Worm (Caenorhabditis elegans) whole organism, L1 larva: ENCODE results near the gene sluh-7.

ENCODE experiments used
- C04F5.9 ChIP-seq: sonication (generic microtip); optimal IDR thresholded peaks from 2 replicates; lab custom pipeline; 2016; ENCODE audit warnings: missing genetic modification characterization, missing compliant biosample characterization
- C34B4.2 ChIP-seq: sonication (generic microtip); optimal IDR thresholded peaks from 2 replicates; lab custom pipeline; 2017; ENCODE audit warnings: mild to moderate bottlenecking, missing genetic modification characterization, missing compliant biosample characterization
- F16B12.6 ChIP-seq: fragments of 150-350 bp; optimal IDR thresholded peaks from 2 replicates; lab custom pipeline; 2014; ENCODE audit warnings: missing biosample characterization, missing genetic modification characterization
- Y116A8C.19 ChIP-seq: sonication (generic microtip); optimal IDR thresholded peaks from 2 replicates; lab custom pipeline; 2016; ENCODE audit warnings: missing compliant biosample characterization, missing genetic modification characterization, borderline replicate concordance
- aly-2 ChIP-seq: fragments of 150-350 bp; optimal IDR thresholded peaks from 2 replicates; lab custom pipeline; 2014; ENCODE audit warnings: missing biosample characterization, missing genetic modification characterization
- ama-1 ChIP-seq: fragments of 150-350 bp; optimal IDR thresholded peaks from 2 replicates; lab custom pipeline; 2014
- blmp-1 ChIP-seq: fragments of 150-350 bp; optimal IDR thresholded peaks from 2 replicates; lab custom pipeline; 2014; ENCODE audit warnings: missing biosample characterization, missing genetic modification characterization
- ceh-8 ChIP-seq: fragments of 200-800 bp; sonication (Bioruptor generic); optimal IDR thresholded peaks from 2 replicates; lab custom pipeline; 2018; ENCODE audit warnings: mild to moderate bottlenecking, missing genetic modification characterization, moderate library complexity, missing compliant biosample characterization
- ceh-88 ChIP-seq: fragments of 200-800 bp; sonication (Bioruptor generic); IDR thresholded peaks from 2 replicates; pipeline ENCODE4 v1.3.6; 2022; ENCODE audit warnings: missing genetic modification characterization, missing compliant biosample characterization
- ces-1 ChIP-seq: fragments of 150-350 bp; optimal IDR thresholded peaks from 2 replicates; lab custom pipeline; 2014; ENCODE audit warnings: missing biosample characterization, missing genetic modification reagents, missing genetic modification characterization
- dpl-1 ChIP-seq, 3 experiments: fragments of 150-350 bp in 2 of 3; sonication (generic microtip) in 1 of 3; optimal IDR thresholded peaks; 2 replicates each; lab custom pipeline; 2014 to 2017; ENCODE audit warnings: missing biosample characterization in 3 of 3, missing genetic modification characterization in 3 of 3, missing genetic modification reagents in 3 of 3
- efl-1 ChIP-seq, 4 experiments: fragments of 150-350 bp; optimal IDR thresholded peaks in 3 of 4; peaks in 1 of 4; 1 replicate in 1 of 4; 2 replicates in 3 of 4; lab custom pipeline; 2014; ENCODE audit warnings: missing biosample characterization in 2 of 4, missing genetic modification characterization in 2 of 4, missing genetic modification reagents in 2 of 4
- efl-3 ChIP-seq: fragments of 200-800 bp; sonication (Bioruptor generic); optimal IDR thresholded peaks from 2 replicates; lab custom pipeline; 2018; ENCODE audit warnings: mild to moderate bottlenecking, missing genetic modification characterization, missing compliant biosample characterization
- egl-13 ChIP-seq: sonication (generic microtip); optimal IDR thresholded peaks from 2 replicates; lab custom pipeline; 2016; ENCODE audit warnings: missing genotype, missing genetic modification reagents, missing genetic modification characterization, missing compliant biosample characterization
- elt-2 ChIP-seq: sonication (generic microtip); optimal IDR thresholded peaks from 2 replicates; lab custom pipeline; 2016; ENCODE audit warnings: missing genetic modification characterization, mild to moderate bottlenecking, inconsistent platforms, missing compliant biosample characterization, missing genetic modification reagents
- elt-3 ChIP-seq, 6 experiments: fragments of 150-350 bp in 1 of 6; sonication (generic microtip); optimal IDR thresholded peaks; 2 replicates each; lab custom pipeline; 2017 to 2018; ENCODE audit warnings: missing biosample characterization in 6 of 6, missing genetic modification characterization in 6 of 6, inconsistent platforms in 1 of 6
- fkh-8 ChIP-seq: sonication (generic microtip); optimal IDR thresholded peaks from 2 replicates; lab custom pipeline; 2016; ENCODE audit warnings: mild to moderate bottlenecking, missing genetic modification characterization, missing compliant biosample characterization
- hlh-4 ChIP-seq: sonication (generic microtip); optimal IDR thresholded peaks from 2 replicates; lab custom pipeline; 2016; ENCODE audit warnings: mild to moderate bottlenecking, missing genetic modification characterization, missing compliant biosample characterization
- irx-1 ChIP-seq: sonication (generic microtip); optimal IDR thresholded peaks from 2 replicates; lab custom pipeline; 2016; ENCODE audit warnings: missing genetic modification characterization, missing compliant biosample characterization
- isw-1 ChIP-seq: fragments of 200-800 bp; sonication (Bioruptor generic); IDR thresholded peaks from 2 replicates; pipeline ENCODE4 v1.3.6; 2022; ENCODE audit warnings: missing genetic modification characterization, missing compliant biosample characterization
- lin-13 ChIP-seq: fragments of 150-350 bp; optimal IDR thresholded peaks from 2 replicates; lab custom pipeline; 2014; ENCODE audit warnings: missing biosample characterization, missing genetic modification reagents, missing genetic modification characterization
- lin-14 ChIP-seq: fragments of 200-800 bp; sonication (Bioruptor generic); optimal IDR thresholded peaks from 2 replicates; lab custom pipeline; 2018; ENCODE audit warnings: mild to moderate bottlenecking, missing genetic modification characterization, moderate library complexity, missing compliant biosample characterization
- lin-15B ChIP-seq: fragments of 150-350 bp; sonication (generic microtip); optimal IDR thresholded peaks from 3 replicates; lab custom pipeline; 2014; ENCODE audit warnings: missing biosample characterization, missing genetic modification characterization
- lin-35 ChIP-seq, 2 experiments: fragments of 150-350 bp; optimal IDR thresholded peaks; 2 replicates each; lab custom pipeline; 2014; ENCODE audit warnings: missing biosample characterization in 2 of 2, missing genetic modification characterization in 2 of 2, missing genetic modification reagents in 2 of 2
- lin-39 ChIP-seq: fragments of 150-350 bp; optimal IDR thresholded peaks from 2 replicates; lab custom pipeline; 2014; ENCODE audit warnings: missing biosample characterization, missing genetic modification reagents, missing genetic modification characterization
- lir-3 ChIP-seq: sonication (generic microtip); optimal IDR thresholded peaks from 2 replicates; lab custom pipeline; 2016; ENCODE audit warnings: mild to moderate bottlenecking, missing genetic modification characterization, moderate library complexity, missing compliant biosample characterization; ENCODE audit not compliant: poor library complexity
- mab-9 ChIP-seq: fragments of 200-800 bp; sonication (Bioruptor generic); IDR thresholded peaks from 2 replicates; pipeline ENCODE4 v1.3.6; 2022; ENCODE audit warnings: missing genetic modification reagents, missing genetic modification characterization, missing compliant biosample characterization
- mdl-1 ChIP-seq, 2 experiments: fragments of 150-350 bp; optimal IDR thresholded peaks; 2 replicates each; lab custom pipeline; 2014 to 2017; ENCODE audit warnings: missing biosample characterization in 2 of 2, missing genetic modification characterization in 2 of 2, inconsistent platforms in 1 of 2
- mep-1 ChIP-seq: fragments of 150-350 bp; optimal IDR thresholded peaks from 2 replicates; lab custom pipeline; 2014; ENCODE audit warnings: missing biosample characterization, missing genetic modification characterization
- nhr-19 ChIP-seq: fragments of 200-800 bp; sonication (Bioruptor generic); conservative IDR thresholded peaks from 2 replicates; pipeline ENCODE4 v1.3.6; 2022; ENCODE audit warnings: missing genetic modification characterization, missing compliant biosample characterization
- nhr-20 ChIP-seq: sonication (generic microtip); optimal IDR thresholded peaks from 2 replicates; lab custom pipeline; 2016; ENCODE audit warnings: mild to moderate bottlenecking, missing genetic modification characterization, missing compliant biosample characterization
- nhr-47 ChIP-seq: sonication (generic microtip); optimal IDR thresholded peaks from 2 replicates; lab custom pipeline; 2016; ENCODE audit warnings: mild to moderate bottlenecking, missing genetic modification characterization, moderate library complexity, missing compliant biosample characterization
- nhr-71 ChIP-seq: sonication (generic microtip); optimal IDR thresholded peaks from 2 replicates; lab custom pipeline; 2016; ENCODE audit warnings: mild to moderate bottlenecking, missing genetic modification characterization, moderate library complexity, missing compliant biosample characterization
- nhr-85 ChIP-seq: sonication (generic microtip); peaks from one replicate; lab custom pipeline; 2016; ENCODE audit warnings: missing genetic modification characterization, inconsistent platforms, missing compliant biosample characterization
- nhr-90 ChIP-seq: sonication (generic microtip); optimal IDR thresholded peaks from 2 replicates; lab custom pipeline; 2016; ENCODE audit warnings: mild to moderate bottlenecking, missing genetic modification characterization, missing compliant biosample characterization; ENCODE audit not compliant: poor library complexity
- pax-3 ChIP-seq: fragments of 200-800 bp; sonication (Bioruptor generic); optimal IDR thresholded peaks from 2 replicates; lab custom pipeline; 2018; ENCODE audit warnings: mild to moderate bottlenecking, missing genetic modification characterization, moderate library complexity, missing compliant biosample characterization
- rnt-1 ChIP-seq: sonication (generic microtip); optimal IDR thresholded peaks from 2 replicates; lab custom pipeline; 2016; ENCODE audit warnings: mild to moderate bottlenecking, missing genetic modification characterization, moderate library complexity, missing compliant biosample characterization
- snu-23 ChIP-seq: sonication (generic microtip); optimal IDR thresholded peaks from 2 replicates; lab custom pipeline; 2016; ENCODE audit warnings: missing genetic modification characterization, missing compliant biosample characterization
- sox-4 ChIP-seq: sonication (generic microtip); optimal IDR thresholded peaks from 2 replicates; lab custom pipeline; 2016; ENCODE audit warnings: missing genetic modification characterization, missing compliant biosample characterization
- sup-37 ChIP-seq: fragments of 200-800 bp; sonication (Bioruptor generic); optimal IDR thresholded peaks from 2 replicates; lab custom pipeline; 2018; ENCODE audit warnings: mild to moderate bottlenecking, missing genetic modification characterization, missing compliant biosample characterization
- swsn-7 ChIP-seq: sonication (generic microtip); optimal IDR thresholded peaks from 2 replicates; lab custom pipeline; 2016; ENCODE audit warnings: missing genetic modification characterization, missing compliant biosample characterization
- unc-130 ChIP-seq: fragments of 150-350 bp; optimal IDR thresholded peaks from 2 replicates; lab custom pipeline; 2017; ENCODE audit warnings: missing biosample characterization, missing genetic modification characterization, inconsistent platforms
- unc-62 ChIP-seq: fragments of 150-350 bp; optimal IDR thresholded peaks from 2 replicates; lab custom pipeline; 2014; ENCODE audit warnings: missing biosample characterization, missing genetic modification reagents, missing genetic modification characterization
- unc-98 ChIP-seq: fragments of 200-800 bp; sonication (Bioruptor generic); IDR thresholded peaks from 2 replicates; pipeline ENCODE4 v1.3.6; 2022; ENCODE audit warnings: missing genetic modification characterization, missing compliant biosample characterization
- vab-15 ChIP-seq: sonication (generic microtip); optimal IDR thresholded peaks from 2 replicates; lab custom pipeline; 2017; ENCODE audit warnings: missing genotype, mild to moderate bottlenecking, missing genetic modification characterization, missing compliant biosample characterization
- xbp-1 ChIP-seq: sonication (generic microtip); optimal IDR thresholded peaks from 2 replicates; lab custom pipeline; 2016; ENCODE audit warnings: missing genetic modification characterization, missing compliant biosample characterization
- zip-4 ChIP-seq: fragments of 200-800 bp; sonication (Bioruptor generic); optimal IDR thresholded peaks from 2 replicates; lab custom pipeline; 2018; ENCODE audit warnings: mild to moderate bottlenecking, missing genetic modification characterization, moderate library complexity, missing compliant biosample characterization
- ztf-11 ChIP-seq, 2 experiments: sonication (generic microtip); optimal IDR thresholded peaks; 2 replicates each; lab custom pipeline; 2016 to 2017; ENCODE audit warnings: missing genetic modification characterization in 2 of 2, missing biosample characterization in 1 of 2, missing compliant biosample characterization in 1 of 2

sluh-7 gene

DNA sequence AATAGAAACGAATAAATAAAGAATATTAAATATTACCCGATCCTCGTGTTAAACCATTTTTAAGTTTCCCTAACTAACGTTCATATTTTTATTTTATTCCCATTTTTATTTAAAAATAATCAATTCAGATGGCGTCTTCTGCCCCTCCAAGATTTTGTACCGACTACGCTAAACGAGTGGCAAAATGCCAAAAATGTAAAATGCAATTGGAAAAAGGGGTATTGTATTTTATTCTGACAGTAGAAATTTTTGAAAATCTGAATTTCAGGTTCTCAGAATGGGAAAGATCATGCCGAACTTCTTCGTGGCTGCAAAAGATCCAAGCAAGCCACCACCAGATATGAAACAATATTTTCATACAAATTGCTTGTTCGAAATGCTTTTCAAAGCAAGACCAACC is 12.7 kb downstream of the sluh-7 start, which contains the start of gene K07C5.3:
Gene K07C5.3 (plus strand): TSS at position 129 of the 400 bp plus-strand sequence.
- TF ChIP-seq F16B12.6 (tag; lab: Kevin White, UChicago) (no peak), ces-1 (GFP tag; lab: Kevin White, UChicago) (no peak), vab-15 (tag; lab: Kevin White, UChicago) (no peak), unc-62 (GFP tag; lab: Kevin White, UChicago) (no peak), nhr-90 (tag; lab: Kevin White, UChicago) (no peak), egl-13 (tag; lab: Kevin White, UChicago) (no peak), hlh-4 (tag; lab: Kevin White, UChicago) (no peak), Y116A8C.19 (no peak), fkh-8 (tag; lab: Kevin White, UChicago) (no peak), nhr-71 (tag; lab: Kevin White, UChicago) (no peak), snu-23 (GFP tag; lab: Kevin White, UChicago) (no peak), mab-9 (no peak)

DNA sequence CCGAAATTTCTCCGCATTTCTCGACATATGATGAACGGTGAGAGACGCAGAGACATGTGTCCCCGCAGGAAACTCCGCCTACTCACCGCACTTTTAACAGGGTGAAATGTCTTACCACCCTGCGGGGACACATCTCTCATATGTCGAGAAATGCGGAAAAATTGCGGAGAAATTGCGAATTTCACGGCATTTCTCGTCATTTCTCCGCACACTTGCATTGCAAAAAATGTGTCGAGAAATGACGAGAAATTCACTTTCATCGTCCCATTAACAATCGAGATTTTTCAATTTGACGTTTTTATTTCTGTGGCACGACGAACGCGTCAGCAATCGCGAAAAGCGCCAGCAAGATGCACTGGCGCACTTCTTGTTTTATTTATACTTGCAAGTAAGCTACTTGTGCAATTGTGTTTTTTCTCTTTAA is 13.7 kb downstream of the sluh-7 start, which contains the start of gene K07C5.13:
Gene K07C5.13 (plus strand): TSS at position 151 of the 424 bp plus-strand sequence.
- TF ChIP-seq nhr-90 (tag; lab: Kevin White, UChicago) (peak; percentile 81), blmp-1 (tag; lab: Kevin White, UChicago) (peak; percentile 61), efl-1 (optimal IDR thresholded peaks at IDR 0.05; lab: Kevin White, UChicago) (peak; percentile 64 to 72), efl-1 (GFP tag; optimal IDR thresholded peaks at IDR 0.05 in 1 of 2; lab: Kevin White, UChicago) (peak; percentile 57 to 97), aly-2 (tag; lab: Kevin White, UChicago) (peak; percentile 31), irx-1 (tag; lab: Kevin White, UChicago) (peak; percentile 79), sup-37 (GFP tag; lab: Kevin White, UChicago) (peak; percentile 47), mep-1 (tag; lab: Kevin White, UChicago) (peak; percentile 16), C04F5.9 (tag; lab: Kevin White, UChicago) (peak; percentile 17), mdl-1 (tag; optimal IDR thresholded peaks at IDR 0.05; lab: Kevin White, UChicago) (peak in 1 of 2 experiments; percentile 18), isw-1 (peak; percentile 74), pax-3 (tag; lab: Kevin White, UChicago) (peak; percentile 51), fkh-8 (tag; lab: Kevin White, UChicago) (peak; percentile 24), rnt-1 (tag; lab: Kevin White, UChicago) (peak; percentile 85), unc-98 (peak; percentile 73), nhr-47 (peak; percentile 87), nhr-19 (GFP tag; lab: Robert Waterston, UW) (peak; percentile 86), nhr-85 (tag; lab: Kevin White, UChicago) (peak; percentile 85), nhr-71 (tag; lab: Kevin White, UChicago) (peak; percentile 86), nhr-20 (peak; percentile 78), lin-35 (GFP tag; optimal IDR thresholded peaks at IDR 0.05; lab: Kevin White, UChicago) (peak; percentile 38 to 76), zip-4 (GFP tag; lab: Kevin White, UChicago) (peak; percentile 62), mab-9 (peak; percentile 84), sox-4 (tag; lab: Kevin White, UChicago) (peak; percentile 36), lir-3 (peak; percentile 49), snu-23 (GFP tag; lab: Kevin White, UChicago) (peak; percentile 81), lin-13 (peak; percentile 58), C34B4.2 (peak; percentile 10), ama-1 (lab: Kevin White, UChicago) (peak; percentile 5), dpl-1 (GFP tag; optimal IDR thresholded peaks at IDR 0.05; lab: Kevin White, UChicago) (peak; percentile 44 to 72 (median 72)), egl-13 (tag; lab: Kevin White, UChicago) (peak; percentile 74), lin-39 (peak; percentile 52), elt-3 (tag; optimal IDR thresholded peaks at IDR 0.05; lab: Kevin White, UChicago) (peak in 1 of 6 experiments; percentile 29), ztf-11 (tag; optimal IDR thresholded peaks at IDR 0.05; lab: Kevin White, UChicago) (peak in 1 of 2 experiments; percentile 64), lin-14 (GFP tag; lab: Kevin White, UChicago) (peak; percentile 84), swsn-7 (tag; lab: Kevin White, UChicago) (peak; percentile 88), elt-2 (peak; percentile 41), unc-130 (peak; percentile 47), ceh-8 (GFP tag; lab: Kevin White, UChicago) (peak; percentile 19), xbp-1 (tag; lab: Kevin White, UChicago) (peak; percentile 80), ceh-88 (GFP tag; lab: Robert Waterston, UW) (peak; percentile 57), efl-3 (GFP tag; lab: Kevin White, UChicago) (peak; percentile 55), lin-15B (tag; lab: Kevin White, UChicago) (peak; percentile 42)
